Worm (Caenorhabditis elegans) whole organism, late embryonic: ENCODE measurements around the gene nemt-1.

Experiments
- C08G9.2 ChIP-seq: sonication (generic microtip); optimal IDR thresholded peaks from 2 replicates; lab custom pipeline; 2016; ENCODE audit warnings: mild to moderate bottlenecking, missing genetic modification characterization, moderate library complexity, missing compliant biosample characterization
- K09A11.1 ChIP-seq: sonication (generic microtip); optimal IDR thresholded peaks from 2 replicates; lab custom pipeline; 2017; ENCODE audit warnings: antibody characterized with exemption, mild to moderate bottlenecking, missing genetic modification characterization, missing compliant biosample characterization; ENCODE audit not compliant: insufficient read depth
- Y22D7AL.16 ChIP-seq: sonication (generic microtip); optimal IDR thresholded peaks from 2 replicates; lab custom pipeline; 2016; ENCODE audit warnings: missing genetic modification characterization, missing compliant biosample characterization
- ama-1 ChIP-seq: fragments of 150-350 bp; optimal IDR thresholded peaks from 2 replicates; lab custom pipeline; 2014
- ceh-18 ChIP-seq: sonication (generic microtip); optimal IDR thresholded peaks from 2 replicates; lab custom pipeline; 2016; ENCODE audit warnings: missing genetic modification characterization, missing compliant biosample characterization
- ceh-19 ChIP-seq: fragments of 200-800 bp; sonication (Bioruptor generic); optimal IDR thresholded peaks from 2 replicates; lab custom pipeline; 2018; ENCODE audit warnings: mild to moderate bottlenecking, missing genetic modification characterization, missing compliant biosample characterization
- ceh-22 ChIP-seq: sonication (generic microtip); optimal IDR thresholded peaks from 2 replicates; lab custom pipeline; 2017; ENCODE audit warnings: missing biosample characterization, missing genetic modification characterization
- ceh-30 ChIP-seq: fragments of 150-350 bp; optimal IDR thresholded peaks from 2 replicates; lab custom pipeline; 2014; ENCODE audit warnings: missing biosample characterization, missing genetic modification characterization
- ceh-34 ChIP-seq: sonication (generic microtip); optimal IDR thresholded peaks from 2 replicates; lab custom pipeline; 2016; ENCODE audit warnings: mild to moderate bottlenecking, missing genetic modification characterization, missing compliant biosample characterization
- ceh-48 ChIP-seq: sonication (generic microtip); optimal IDR thresholded peaks from 2 replicates; lab custom pipeline; 2016; ENCODE audit warnings: missing genetic modification characterization, inconsistent platforms, missing compliant biosample characterization
- ceh-6 ChIP-seq: fragments of 200-800 bp; sonication (Bioruptor generic); optimal IDR thresholded peaks from 2 replicates; lab custom pipeline; 2018; ENCODE audit warnings: mild to moderate bottlenecking, missing genetic modification characterization, missing compliant biosample characterization
- ceh-9 ChIP-seq: sonication (generic microtip); optimal IDR thresholded peaks from 2 replicates; lab custom pipeline; 2016; ENCODE audit warnings: mild to moderate bottlenecking, missing genetic modification characterization, inconsistent platforms, missing compliant biosample characterization
- dve-1 ChIP-seq: sonication (generic microtip); optimal IDR thresholded peaks from 2 replicates; lab custom pipeline; 2017; ENCODE audit warnings: antibody characterized with exemption, mild to moderate bottlenecking, missing genetic modification characterization, missing compliant biosample characterization
- elt-2 ChIP-seq: sonication (generic microtip); optimal IDR thresholded peaks from 2 replicates; lab custom pipeline; 2016; ENCODE audit warnings: missing genetic modification reagents, missing genetic modification characterization, missing compliant biosample characterization
- elt-4 ChIP-seq: sonication (generic microtip); optimal IDR thresholded peaks from 2 replicates; lab custom pipeline; 2016; ENCODE audit warnings: missing genetic modification characterization, missing compliant biosample characterization
- ets-4 ChIP-seq: sonication (generic microtip); optimal IDR thresholded peaks from 2 replicates; lab custom pipeline; 2016; ENCODE audit warnings: missing genetic modification characterization, missing compliant biosample characterization
- fkh-10 ChIP-seq: fragments of 150-350 bp; optimal IDR thresholded peaks from 2 replicates; lab custom pipeline; 2014; ENCODE audit warnings: missing biosample characterization, missing genetic modification reagents, missing genetic modification characterization
- fkh-6 ChIP-seq: sonication (generic microtip); optimal IDR thresholded peaks from 2 replicates; lab custom pipeline; 2016; ENCODE audit warnings: missing genetic modification characterization, missing compliant biosample characterization
- gmeb-2 ChIP-seq: sonication (generic microtip); optimal IDR thresholded peaks from 2 replicates; lab custom pipeline; 2016; ENCODE audit warnings: missing genetic modification characterization, inconsistent platforms, missing compliant biosample characterization
- hlh-15 ChIP-seq: sonication (generic microtip); optimal IDR thresholded peaks from 2 replicates; lab custom pipeline; 2016; ENCODE audit warnings: missing genetic modification characterization, missing compliant biosample characterization
- hlh-30 ChIP-seq: sonication (generic microtip); optimal IDR thresholded peaks from 2 replicates; lab custom pipeline; 2017; ENCODE audit warnings: antibody characterized with exemption, missing genetic modification characterization, missing compliant biosample characterization; ENCODE audit not compliant: insufficient read depth
- hlh-6 ChIP-seq: sonication (generic microtip); optimal IDR thresholded peaks from 2 replicates; lab custom pipeline; 2016; ENCODE audit warnings: missing genotype, missing genetic modification characterization, missing compliant biosample characterization
- lin-11 ChIP-seq: fragments of 200-800 bp; sonication (Bioruptor generic); optimal IDR thresholded peaks from 2 replicates; lab custom pipeline; 2018; ENCODE audit warnings: mild to moderate bottlenecking, missing genetic modification characterization, missing compliant biosample characterization
- madf-2 ChIP-seq: sonication (generic microtip); optimal IDR thresholded peaks from 2 replicates; lab custom pipeline; 2017; ENCODE audit warnings: missing genetic modification characterization, missing compliant biosample characterization
- mec-3 ChIP-seq: sonication (generic microtip); optimal IDR thresholded peaks from 2 replicates; lab custom pipeline; 2016; ENCODE audit warnings: borderline replicate concordance, missing genetic modification characterization, missing compliant biosample characterization
- nfya-1 ChIP-seq: sonication (generic microtip); optimal IDR thresholded peaks from 2 replicates; lab custom pipeline; 2017; ENCODE audit warnings: missing genetic modification characterization, mild to moderate bottlenecking, missing compliant biosample characterization, antibody characterized with exemption, moderate library complexity
- nhr-232 ChIP-seq: sonication (generic microtip); optimal IDR thresholded peaks from 2 replicates; lab custom pipeline; 2016; ENCODE audit warnings: missing genetic modification characterization, missing compliant biosample characterization
- odd-2 ChIP-seq: sonication (generic microtip); optimal IDR thresholded peaks from 2 replicates; lab custom pipeline; 2017; ENCODE audit warnings: antibody characterized with exemption, mild to moderate bottlenecking, missing genetic modification characterization, missing compliant biosample characterization
- pag-3 ChIP-seq: sonication (generic microtip); optimal IDR thresholded peaks from 2 replicates; lab custom pipeline; 2016; ENCODE audit warnings: missing compliant biosample characterization, missing genetic modification characterization, borderline replicate concordance
- pat-9 ChIP-seq: fragments of 200-800 bp; sonication (Bioruptor generic); optimal IDR thresholded peaks from 2 replicates; lab custom pipeline; 2018; ENCODE audit warnings: mild to moderate bottlenecking, missing genetic modification characterization, moderate library complexity, missing compliant biosample characterization
- pax-1 ChIP-seq: fragments of 150-350 bp; optimal IDR thresholded peaks from 2 replicates; lab custom pipeline; 2014; ENCODE audit warnings: missing biosample characterization, missing genetic modification characterization
- pha-2 ChIP-seq: sonication (generic microtip); optimal IDR thresholded peaks from 2 replicates; lab custom pipeline; 2017; ENCODE audit warnings: mild to moderate bottlenecking, missing genetic modification characterization, missing compliant biosample characterization
- rnt-1 ChIP-seq: sonication (generic microtip); optimal IDR thresholded peaks from 2 replicates; lab custom pipeline; 2016; ENCODE audit warnings: missing genetic modification characterization, missing compliant biosample characterization
- sdc-2 ChIP-seq: sonication (generic microtip); optimal IDR thresholded peaks from 2 replicates; lab custom pipeline; 2016; ENCODE audit warnings: missing genotype, missing genetic modification characterization, missing compliant biosample characterization
- sox-4 ChIP-seq: sonication (generic microtip); optimal IDR thresholded peaks from 2 replicates; lab custom pipeline; 2017; ENCODE audit warnings: mild to moderate bottlenecking, missing genetic modification characterization, inconsistent platforms, missing compliant biosample characterization
- tbx-2 ChIP-seq: sonication (generic microtip); optimal IDR thresholded peaks from 2 replicates; lab custom pipeline; 2016; ENCODE audit warnings: missing genetic modification characterization, missing compliant biosample characterization
- zip-5 ChIP-seq: sonication (generic microtip); optimal IDR thresholded peaks from 2 replicates; lab custom pipeline; 2016; ENCODE audit warnings: missing genetic modification characterization, missing compliant biosample characterization
- ztf-16 ChIP-seq: sonication (generic microtip); optimal IDR thresholded peaks from 2 replicates; lab custom pipeline; 2017; ENCODE audit warnings: missing genetic modification characterization, missing compliant biosample characterization

nemt-1 gene

ce11 chrIV:9319080-9319479 is at the start of gene nemt-1, which contains the start of gene F49C12.11:
TSS of gene nemt-1 (minus strand) at chrIV:9319439.
TSS of gene F49C12.11 (plus strand) at chrIV:9319380.
- no peak for TF ChIP-seq fkh-10 (GFP tag; lab: Kevin White, UChicago)
- TF ChIP-seq ztf-16 = no peak
- no peak for TF ChIP-seq hlh-15
- TF ChIP-seq dve-1 = no peak
- TF ChIP-seq ceh-34 (tag; lab: Kevin White, UChicago) = no peak
- TF ChIP-seq ceh-6 (GFP tag; lab: Kevin White, UChicago) = no peak
- no peak for TF ChIP-seq hlh-6
- no peak for TF ChIP-seq ceh-19 (GFP tag; lab: Kevin White, UChicago)
- TF ChIP-seq ceh-30 = no peak
- TF ChIP-seq pha-2 = no peak
- TF ChIP-seq hlh-30 = no peak
- no peak for TF ChIP-seq rnt-1
- no peak for TF ChIP-seq pag-3 (tag; lab: Kevin White, UChicago)
- TF ChIP-seq C08G9.2 (tag; lab: Kevin White, UChicago) = no peak
- TF ChIP-seq K09A11.1 (tag; lab: Kevin White, UChicago) = no peak
- no peak for TF ChIP-seq elt-4 (tag; lab: Kevin White, UChicago)
- TF ChIP-seq lin-11 (tag; lab: Kevin White, UChicago) = no peak
- TF ChIP-seq tbx-2 (tag; lab: Kevin White, UChicago) = no peak

- no peak for TF ChIP-seq sox-4 (tag; lab: Kevin White, UChicago)
- no peak for TF ChIP-seq fkh-10 (GFP tag; lab: Kevin White, UChicago)
- no peak for TF ChIP-seq mec-3 (tag; lab: Kevin White, UChicago)
- TF ChIP-seq Y22D7AL.16 (tag; lab: Kevin White, UChicago) = no peak
- TF ChIP-seq ceh-18 (tag; lab: Kevin White, UChicago) = no peak
- TF ChIP-seq fkh-6 (tag; lab: Kevin White, UChicago) = no peak
- TF ChIP-seq zip-5 (tag; lab: Kevin White, UChicago) = no peak
- no peak for TF ChIP-seq hlh-6
- no peak for TF ChIP-seq ceh-22 (tag; lab: Kevin White, UChicago)
- no peak for TF ChIP-seq ceh-9 (tag; lab: Kevin White, UChicago)
- no peak for TF ChIP-seq tbx-2 (tag; lab: Kevin White, UChicago)
- no peak for TF ChIP-seq ama-1 (lab: Kevin White, UChicago)
- TF ChIP-seq pax-1 (tag; lab: Kevin White, UChicago) = no peak
- no peak for TF ChIP-seq elt-4 (tag; lab: Kevin White, UChicago)
- TF ChIP-seq pat-9 = no peak
- TF ChIP-seq gmeb-2 (tag; lab: Kevin White, UChicago) = no peak
- TF ChIP-seq nfya-1 (tag; lab: Kevin White, UChicago) = no peak
- no peak for TF ChIP-seq pha-2
Measured at ce11 chrIV:9367852-9368627, 48.8 kb upstream of the nemt-1 start.

- TF ChIP-seq ceh-6 (GFP tag; lab: Kevin White, UChicago) (no peak), ceh-30 (no peak), tbx-2 (tag; lab: Kevin White, UChicago) (no peak), ets-4 (tag; lab: Kevin White, UChicago) (no peak), sdc-2 (tag; lab: Kevin White, UChicago) (no peak), odd-2 (tag; lab: Kevin White, UChicago) (no peak), nhr-232 (no peak), madf-2 (tag; lab: Kevin White, UChicago) (no peak), ceh-48 (tag; lab: Kevin White, UChicago) (no peak), zip-5 (tag; lab: Kevin White, UChicago) (no peak), hlh-6 (no peak), elt-2 (no peak), ceh-22 (tag; lab: Kevin White, UChicago) (no peak)
Measured at ce11 chrIV:9366411-9366810, 47.2 kb upstream of the nemt-1 start, which contains the start of gene pezo-1. TSS of gene pezo-1 (minus strand) at chrIV:9366511.
